Fruit fly (Drosophila melanogaster) whole organism, embryonic: ENCODE measurements around the gene HP5.

ENCODE experiments used
- BEAF-32 ChIP-seq: fragments of 200-800 bp; sonication (Bioruptor generic); optimal IDR thresholded peaks from 3 replicates; lab custom pipeline; 2017; ENCODE audit warnings: missing biosample characterization, missing genetic modification characterization, mild to moderate bottlenecking, moderate library complexity, missing genetic modification reagents
- CG10462 ChIP-seq: fragments of 200-800 bp; sonication (Bioruptor generic); optimal IDR thresholded peaks from 2 replicates; lab custom pipeline; 2016; ENCODE audit warnings: missing biosample characterization, missing genetic modification characterization
- CG10565 ChIP-seq: fragments of 200-800 bp; sonication (Bioruptor generic); optimal IDR thresholded peaks from 3 replicates; lab custom pipeline; 2016; ENCODE audit warnings: missing biosample characterization, mild to moderate bottlenecking, missing genetic modification characterization
- CG11504 ChIP-seq: fragments of 200-800 bp; sonication (Bioruptor generic); optimal IDR thresholded peaks from 3 replicates; lab custom pipeline; 2019; ENCODE audit warnings: missing biosample characterization, mild to moderate bottlenecking, missing genetic modification characterization, moderate library complexity
- CG11560 ChIP-seq: fragments of 200-800 bp; sonication (Bioruptor generic); IDR thresholded peaks from 3 replicates; pipeline ENCODE4 v1.3.6; 2022; ENCODE audit warnings: missing biosample characterization, missing genetic modification characterization
- CG13296 ChIP-seq: fragments of 200-800 bp; sonication (Bioruptor generic); optimal IDR thresholded peaks from 3 replicates; lab custom pipeline; 2018; ENCODE audit warnings: missing biosample characterization, mild to moderate bottlenecking, missing genetic modification characterization
- CG13424 ChIP-seq: fragments of 200-800 bp; sonication (Bioruptor generic); optimal IDR thresholded peaks from 2 replicates; lab custom pipeline; 2019; ENCODE audit warnings: missing biosample characterization, mild to moderate bottlenecking, missing genetic modification characterization, moderate library complexity
- CG14050 ChIP-seq: fragments of 200-800 bp; sonication (Bioruptor generic); IDR thresholded peaks from 3 replicates; pipeline ENCODE4 v1.3.6; 2022; ENCODE audit warnings: missing biosample characterization, missing genetic modification characterization
- CG14860 ChIP-seq: fragments of 200-800 bp; sonication (Bioruptor generic); IDR thresholded peaks from 3 replicates; pipeline ENCODE4 v1.3.6; 2022; ENCODE audit warnings: missing biosample characterization, missing genetic modification characterization; ENCODE audit not compliant: partially characterized antibody
- CG15073 ChIP-seq: fragments of 200-800 bp; sonication (Bioruptor generic); optimal IDR thresholded peaks from 2 replicates; lab custom pipeline; 2016; ENCODE audit warnings: missing biosample characterization, missing genetic modification characterization
- CG16779 ChIP-seq: fragments of 200-800 bp; sonication (Bioruptor generic); IDR thresholded peaks from 2 replicates; pipeline ENCODE4 v1.3.6; 2022; ENCODE audit warnings: missing biosample characterization, missing genetic modification characterization
- CG17568 ChIP-seq: fragments of 200-800 bp; sonication (Bioruptor generic); optimal IDR thresholded peaks from 2 replicates; lab custom pipeline; 2018; ENCODE audit warnings: missing biosample characterization, mild to moderate bottlenecking, missing genetic modification characterization, moderate library complexity
- CG3065 ChIP-seq: fragments of 200-800 bp; sonication (Bioruptor generic); optimal IDR thresholded peaks from 2 replicates; lab custom pipeline; 2016; ENCODE audit warnings: missing biosample characterization, missing genetic modification characterization
- CG34376 ChIP-seq: fragments of 200-800 bp; sonication (Bioruptor generic); optimal IDR thresholded peaks from 2 replicates; lab custom pipeline; 2018; ENCODE audit warnings: missing biosample characterization, mild to moderate bottlenecking, missing genetic modification characterization
- CG34422 ChIP-seq: fragments of 200-800 bp; sonication (Bioruptor generic); IDR thresholded peaks from 3 replicates; pipeline ENCODE4 v1.3.6; 2022; ENCODE audit warnings: missing biosample characterization, missing genetic modification characterization
- CG4707 ChIP-seq: fragments of 200-800 bp; sonication (Bioruptor generic); optimal IDR thresholded peaks from 2 replicates; lab custom pipeline; 2018; ENCODE audit warnings: missing biosample characterization, mild to moderate bottlenecking, missing genetic modification characterization, moderate library complexity
- CG7963 ChIP-seq: fragments of 200-800 bp; sonication (Bioruptor generic); IDR thresholded peaks from 3 replicates; pipeline ENCODE4 v1.3.6; 2022; ENCODE audit warnings: missing biosample characterization, missing genetic modification characterization; ENCODE audit not compliant: partially characterized antibody
- D19B ChIP-seq: fragments of 200-800 bp; sonication (Bioruptor generic); optimal IDR thresholded peaks from 2 replicates; lab custom pipeline; 2017; ENCODE audit warnings: missing biosample characterization, mild to moderate bottlenecking, missing genetic modification characterization
- Dbx ChIP-seq: fragments of 200-800 bp; sonication (Bioruptor generic); IDR thresholded peaks from 3 replicates; pipeline ENCODE4 v1.3.6; 2022; ENCODE audit warnings: missing biosample characterization, missing genetic modification characterization
- Dek ChIP-seq: fragments of 200-800 bp; sonication (Bioruptor generic); optimal IDR thresholded peaks from 3 replicates; lab custom pipeline; 2019; ENCODE audit warnings: missing biosample characterization, mild to moderate bottlenecking, missing genetic modification characterization, moderate library complexity
- Dll ChIP-seq: fragments of 200-800 bp; sonication (Bioruptor generic); IDR thresholded peaks from 4 replicates; pipeline ENCODE4 v1.3.6; 2022; ENCODE audit warnings: missing biosample characterization, missing genetic modification characterization; ENCODE audit not compliant: partially characterized antibody
- H15 ChIP-seq: fragments of 200-800 bp; sonication (Bioruptor generic); IDR thresholded peaks from 3 replicates; pipeline ENCODE4 v1.3.6; 2022; ENCODE audit warnings: missing biosample characterization, missing genetic modification characterization
- Hmr ChIP-seq: fragments of 200-800 bp; sonication (Bioruptor generic); optimal IDR thresholded peaks from 3 replicates; lab custom pipeline; 2017; ENCODE audit warnings: mild to moderate bottlenecking, missing biosample characterization, missing genetic modification reagents, missing genetic modification characterization
- Kr ChIP-seq: fragments of 200-800 bp; sonication (Bioruptor generic); optimal IDR thresholded peaks from 2 replicates; lab custom pipeline; 2017; ENCODE audit warnings: missing biosample characterization, mild to moderate bottlenecking, missing genetic modification characterization
- NK7.1 ChIP-seq: fragments of 200-800 bp; sonication (Bioruptor generic); optimal IDR thresholded peaks from 3 replicates; lab custom pipeline; 2016; ENCODE audit warnings: missing biosample characterization, missing genetic modification characterization
- Opbp ChIP-seq: fragments of 200-800 bp; sonication (Bioruptor generic); IDR thresholded peaks from 3 replicates; pipeline ENCODE4 v1.3.6; 2022; ENCODE audit warnings: missing biosample characterization, missing genetic modification characterization; ENCODE audit not compliant: partially characterized antibody
- Rfx ChIP-seq: fragments of 200-800 bp; sonication (Bioruptor generic); IDR thresholded peaks from 2 replicates; pipeline ENCODE4 v1.3.6; 2022; ENCODE audit warnings: missing biosample characterization, missing genetic modification characterization
- Side ChIP-seq: fragments of 200-800 bp; sonication (Bioruptor generic); optimal IDR thresholded peaks from 2 replicates; lab custom pipeline; 2016; ENCODE audit warnings: missing biosample characterization, missing genetic modification characterization
- Spps ChIP-seq: fragments of 200-800 bp; sonication (Bioruptor generic); optimal IDR thresholded peaks from 2 replicates; lab custom pipeline; 2018; ENCODE audit warnings: missing biosample characterization, mild to moderate bottlenecking, missing genetic modification characterization
- bab2 ChIP-seq: fragments of 200-800 bp; sonication (Bioruptor generic); optimal IDR thresholded peaks from 2 replicates; lab custom pipeline; 2016; ENCODE audit warnings: missing biosample characterization, missing genetic modification characterization
- cas ChIP-seq: fragments of 200-800 bp; sonication (Bioruptor generic); IDR thresholded peaks from 2 replicates; pipeline ENCODE4 v1.3.6; 2022; ENCODE audit warnings: missing biosample characterization, missing genetic modification characterization
- dan ChIP-seq: fragments of 200-800 bp; sonication (Bioruptor generic); IDR thresholded peaks from 2 replicates; pipeline ENCODE4 v1.3.6; 2022; ENCODE audit warnings: missing biosample characterization, missing genetic modification characterization
- dmrt11E ChIP-seq: fragments of 200-800 bp; sonication (Bioruptor generic); optimal IDR thresholded peaks from 3 replicates; lab custom pipeline; 2018; ENCODE audit warnings: missing biosample characterization, mild to moderate bottlenecking, missing genetic modification characterization, moderate library complexity
- dysf ChIP-seq: fragments of 200-800 bp; sonication (Bioruptor generic); IDR thresholded peaks from 3 replicates; pipeline ENCODE4 v1.3.6; 2022; ENCODE audit warnings: missing biosample characterization, missing genetic modification characterization
- fu2 ChIP-seq: fragments of 200-800 bp; sonication (Bioruptor generic); optimal IDR thresholded peaks from 2 replicates; lab custom pipeline; 2016; ENCODE audit warnings: missing biosample characterization, missing genetic modification characterization
- hbn ChIP-seq: fragments of 200-800 bp; sonication (Bioruptor generic); IDR thresholded peaks from 2 replicates; pipeline ENCODE4 v1.3.6; 2022; ENCODE audit warnings: missing biosample characterization, missing genetic modification characterization; ENCODE audit not compliant: partially characterized antibody
- jigr1 ChIP-seq: fragments of 200-800 bp; sonication (Bioruptor generic); IDR thresholded peaks from 3 replicates; pipeline ENCODE4 v1.3.6; 2022; ENCODE audit warnings: missing biosample characterization, missing genetic modification characterization
- kni ChIP-seq: fragments of 200-800 bp; sonication (Bioruptor generic); optimal IDR thresholded peaks from 3 replicates; lab custom pipeline; 2017; ENCODE audit warnings: mild to moderate bottlenecking, missing biosample characterization, missing genetic modification reagents, missing genetic modification characterization
- lbe ChIP-seq: fragments of 200-800 bp; sonication (Bioruptor generic); optimal IDR thresholded peaks from 2 replicates; lab custom pipeline; 2016; ENCODE audit warnings: missing biosample characterization, mild to moderate bottlenecking, missing genetic modification characterization
- lola ChIP-seq, 3 experiments: fragments of >200 bp in 2 of 3; fragments of 200-800 bp in 1 of 3; sonication (Bioruptor generic) in 1 of 3; optimal IDR thresholded peaks; 2 replicates each; lab custom pipeline; 2017 to 2019; ENCODE audit warnings: missing biosample characterization in 3 of 3, missing genetic modification characterization in 3 of 3, mild to moderate bottlenecking in 1 of 3, moderate library complexity in 1 of 3
- phol ChIP-seq: fragments of 200-800 bp; sonication (Bioruptor generic); optimal IDR thresholded peaks from 3 replicates; lab custom pipeline; 2018; ENCODE audit warnings: missing biosample characterization, mild to moderate bottlenecking, missing genetic modification characterization, moderate library complexity
- psq ChIP-seq: fragments of 200-800 bp; sonication (Bioruptor generic); optimal IDR thresholded peaks from 2 replicates; lab custom pipeline; 2017; ENCODE audit warnings: missing biosample characterization, missing genetic modification characterization
- sens ChIP-seq: fragments of 200-800 bp; sonication (Bioruptor generic); peaks from one replicate; lab custom pipeline; 2016; ENCODE audit warnings: missing biosample characterization, missing genetic modification characterization
- so ChIP-seq: fragments of 200-800 bp; sonication (Bioruptor generic); IDR thresholded peaks from 3 replicates; pipeline ENCODE4 v1.3.6; 2022; ENCODE audit warnings: missing biosample characterization, missing genetic modification characterization
- tin ChIP-seq: fragments of 200-800 bp; sonication (Bioruptor generic); optimal IDR thresholded peaks from 3 replicates; lab custom pipeline; 2016; ENCODE audit warnings: missing biosample characterization, missing genetic modification characterization
- unc-4 ChIP-seq: fragments of 200-800 bp; sonication (Bioruptor generic); IDR thresholded peaks from 2 replicates; pipeline ENCODE4 v1.3.6; 2022; ENCODE audit warnings: missing biosample characterization, missing genetic modification characterization; ENCODE audit not compliant: partially characterized antibody
- unpg ChIP-seq: fragments of 200-800 bp; sonication (Bioruptor generic); optimal IDR thresholded peaks from 3 replicates; lab custom pipeline; 2018; ENCODE audit warnings: missing biosample characterization, mild to moderate bottlenecking, missing genetic modification characterization, moderate library complexity
- vnd ChIP-seq: fragments of 200-800 bp; sonication (Bioruptor generic); IDR thresholded peaks from 3 replicates; pipeline ENCODE4 v1.3.6; 2022; ENCODE audit warnings: missing biosample characterization, missing genetic modification characterization; ENCODE audit not compliant: partially characterized antibody
- wek ChIP-seq: fragments of 200-800 bp; sonication (Bioruptor generic); optimal IDR thresholded peaks from 3 replicates; lab custom pipeline; 2018; ENCODE audit warnings: missing biosample characterization, mild to moderate bottlenecking, missing genetic modification characterization, moderate library complexity

Gene HP5

DNA sequence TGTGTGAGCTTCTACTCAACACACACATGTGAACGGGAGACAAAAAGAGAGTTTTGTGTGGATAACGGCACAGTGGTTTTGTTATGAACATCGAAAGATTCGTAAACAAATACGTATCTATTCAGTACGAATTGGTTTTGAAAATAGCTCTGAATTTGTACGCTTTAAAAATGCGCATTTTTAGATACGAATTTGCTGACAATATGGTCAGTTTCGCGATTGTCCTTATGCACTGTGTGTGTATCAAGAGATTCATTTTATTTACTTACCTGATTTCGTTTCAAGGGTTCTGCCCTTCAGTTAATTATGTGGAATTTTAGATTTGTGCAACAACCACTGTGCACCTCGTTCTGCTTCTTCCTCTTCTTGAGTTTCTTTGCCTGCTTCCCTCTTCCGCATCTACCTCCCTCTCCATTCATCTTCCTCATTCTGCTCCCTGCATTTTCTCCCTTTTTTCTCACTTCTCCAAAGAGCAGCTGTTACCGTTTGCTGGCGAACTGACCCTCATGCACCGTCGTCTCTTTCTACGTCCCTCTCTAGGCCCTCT lies 40.2 kb downstream of the HP5 start:
- TF ChIP-seq Dek (tag; lab: Kevin White, UChicago) (no peak), so (GFP tag; lab: Robert Waterston, UW) (peak; percentile 8; the same call in 1 of the 3 replicates), Side (GFP tag; lab: Kevin White, UChicago) (peak; percentile 76), Hmr (GFP tag; lab: Kevin White, UChicago) (no peak), CG16779 (no peak), D19B (GFP tag; lab: Kevin White, UChicago) (no peak), CG11560 (tag; lab: Robert Waterston, UW) (no peak), hbn (GFP tag; lab: Robert Waterston, UW) (no peak), Dll (GFP tag; lab: Robert Waterston, UW) (no peak), Kr (peak; percentile 37), psq (GFP tag; lab: Kevin White, UChicago) (peak; percentile 40), CG7963 (GFP tag; lab: Robert Waterston, UW) (no peak), CG3065 (GFP tag; lab: Kevin White, UChicago) (peak; percentile 25), dmrt11E (peak; percentile 92), sens (GFP tag; lab: Kevin White, UChicago) (peak; percentile 98), CG14860 (GFP tag; lab: Robert Waterston, UW) (no peak), bab2 (peak; percentile 52), Rfx (peak; percentile 41), Spps (tag; lab: Kevin White, UChicago) (peak; percentile 75), dan (GFP tag; lab: Robert Waterston, UW) (peak; percentile 29; the same call in 1 of the 2 replicates), unpg (peak; percentile 69), kni (GFP tag; lab: Kevin White, UChicago) (peak; percentile 73), CG34376 (no peak), dysf (GFP tag; lab: Robert Waterston, UW) (peak; percentile 62; the same call in 2 of the 3 replicates), CG10462 (GFP tag; lab: Kevin White, UChicago) (peak; percentile 68), Dbx (no peak), CG34422 (GFP tag; lab: Robert Waterston, UW) (peak; percentile 61; the same call in 1 of the 3 replicates), NK7.1 (GFP tag; lab: Kevin White, UChicago) (no peak), CG15073 (peak; percentile 8), cas (no peak), wek (GFP tag; lab: Kevin White, UChicago) (no peak), CG13424 (tag; lab: Kevin White, UChicago) (peak; percentile 77), CG17568 (GFP tag; lab: Kevin White, UChicago) (peak; percentile 53), fu2 (GFP tag; lab: Kevin White, UChicago) (no peak), CG14050 (GFP tag; lab: Robert Waterston, UW) (no peak), phol (peak; percentile 85), unc-4 (GFP tag; lab: Robert Waterston, UW) (no peak), tin (peak; percentile 76), lbe (GFP tag; lab: Kevin White, UChicago) (peak; percentile 83), lola (GFP tag; optimal IDR thresholded peaks at IDR 0.05; lab: Kevin White, UChicago) (peak in 1 of 3 experiments; percentile 91), Opbp (no peak), vnd (GFP tag; lab: Robert Waterston, UW) (no peak), H15 (GFP tag; lab: Robert Waterston, UW) (no peak), jigr1 (GFP tag; lab: Robert Waterston, UW) (0 out of 3 replicates have a peak, but pooled peaks have one; percentile 20), CG13296 (GFP tag; lab: Kevin White, UChicago) (no peak), CG11504 (peak; percentile 75), BEAF-32 (no peak), CG10565 (GFP tag; lab: Kevin White, UChicago) (no peak), CG4707 (peak; percentile 90)
